Worm (Caenorhabditis elegans): Measurements from ENCODE around the gene pat-2.

The pat-2 gene

DNA sequence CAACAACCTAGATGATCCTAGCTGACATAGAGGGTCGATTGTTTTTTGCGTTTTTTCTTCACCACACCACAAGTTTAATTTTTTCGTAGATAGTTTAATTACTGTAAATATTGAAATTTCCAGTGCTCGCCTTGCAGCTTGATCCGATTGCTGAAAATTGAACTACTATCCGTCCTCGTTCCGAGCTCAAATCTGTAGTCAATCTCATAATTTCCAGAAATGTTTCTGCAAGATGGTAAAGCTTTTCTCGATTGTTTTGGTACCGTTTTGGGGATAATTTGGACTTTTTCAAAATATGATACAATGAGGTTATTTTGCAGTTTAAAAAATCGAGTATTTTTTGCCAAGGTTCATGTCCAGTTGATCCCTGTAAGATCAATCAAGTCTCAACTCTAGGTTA, 47.3 kb downstream of the pat-2 start:
- TF ChIP-seq nhr-6 (tag; optimal IDR thresholded peaks at IDR 0.05) (no peak), gmeb-1 (tag; optimal IDR thresholded peaks at IDR 0.05) (no peak), snpc-4 (tag; optimal IDR thresholded peaks at IDR 0.05) (no peak), nhr-23 (tag; optimal IDR thresholded peaks at IDR 0.05) (no peak), ztf-4 (tag; optimal IDR thresholded peaks at IDR 0.05) (no peak), peb-1 (tag; optimal IDR thresholded peaks at IDR 0.05) (no peak)

DNA sequence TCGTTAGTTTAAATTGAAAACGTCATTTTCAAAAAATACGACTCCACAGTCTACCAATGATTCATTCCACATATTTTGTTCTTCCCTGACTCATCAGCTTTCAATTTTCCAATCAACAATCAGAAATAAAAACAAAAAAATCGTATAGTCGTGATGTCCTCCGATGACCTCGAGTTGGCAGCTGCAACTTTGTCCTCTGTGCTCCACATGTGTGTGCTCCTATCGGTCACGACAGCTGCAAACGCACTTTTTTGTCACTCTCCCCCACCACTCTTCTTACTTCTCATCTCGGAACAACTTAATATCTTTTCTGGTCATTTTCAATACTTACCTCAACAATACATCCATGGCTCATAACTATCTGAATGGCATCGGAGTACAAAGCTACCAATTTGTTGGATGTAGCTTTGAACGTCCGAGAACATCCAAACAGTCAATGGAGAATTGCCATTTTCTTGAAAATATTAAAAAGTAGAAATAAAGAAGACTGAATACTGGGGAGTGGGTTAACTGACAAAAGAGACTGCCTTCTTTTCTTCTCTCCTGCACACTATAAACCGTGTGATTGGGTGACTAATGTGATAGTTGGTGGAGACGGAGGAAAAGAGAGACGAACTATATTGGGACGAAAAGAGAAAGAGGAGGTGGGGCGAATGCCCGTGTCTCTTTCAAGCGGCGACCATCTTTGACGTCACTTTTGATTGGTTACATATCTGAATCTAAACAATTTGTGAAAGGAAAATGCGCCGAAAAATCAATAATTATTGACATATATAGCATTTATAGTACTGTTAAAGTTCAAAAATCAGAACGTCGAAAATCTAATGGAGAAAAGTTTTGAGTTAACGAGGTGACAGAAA, 48.5 kb downstream of the pat-2 start:
- TF ChIP-seq Y55F3AM.14 (GFP tag; optimal IDR thresholded peaks at IDR 0.05) = no peak
- TF ChIP-seq nhr-129 (tag; optimal IDR thresholded peaks at IDR 0.05) = peak; percentile 16
- TF ChIP-seq nhr-77 (tag; optimal IDR thresholded peaks at IDR 0.05) = no peak
- no peak for TF ChIP-seq mdl-1 (tag; optimal IDR thresholded peaks at IDR 0.05)
- no peak for TF ChIP-seq snpc-4 (tag; optimal IDR thresholded peaks at IDR 0.05)
- TF ChIP-seq nhr-25 (tag; optimal IDR thresholded peaks at IDR 0.05) = peak; percentile 43
- peak; percentile 87 for TF ChIP-seq ama-1 (optimal IDR thresholded peaks at IDR 0.05)
- TF ChIP-seq lsy-2 (tag; optimal IDR thresholded peaks at IDR 0.05) = peak in 1 of 2 experiments; percentile 32
- no peak for TF ChIP-seq nhr-12 (tag; optimal IDR thresholded peaks at IDR 0.05)
- no peak for TF ChIP-seq unc-62 (GFP tag; optimal IDR thresholded peaks at IDR 0.05)
- TF ChIP-seq unc-39 (tag; optimal IDR thresholded peaks at IDR 0.05) = no peak
- TF ChIP-seq nhr-23 (tag; optimal IDR thresholded peaks at IDR 0.05) = no peak
- no peak for TF ChIP-seq ZK546.5 (tag; optimal IDR thresholded peaks at IDR 0.05)
- TF ChIP-seq aly-2 (tag; optimal IDR thresholded peaks at IDR 0.05) = no peak
- peak; percentile 23 for TF ChIP-seq lin-13 (GFP tag; optimal IDR thresholded peaks at IDR 0.05)
- TF ChIP-seq lin-11 (tag; optimal IDR thresholded peaks at IDR 0.05) = no peak
- no peak for TF ChIP-seq nhr-6 (tag; optimal IDR thresholded peaks at IDR 0.05)
- no peak for TF ChIP-seq alr-1 (tag; optimal IDR thresholded peaks at IDR 0.05)
- no peak for TF ChIP-seq lin-39 (tag; optimal IDR thresholded peaks at IDR 0.05)
- TF ChIP-seq fos-1 (tag; optimal IDR thresholded peaks at IDR 0.05) = peak; percentile 65
- no peak for TF ChIP-seq elt-1 (tag; optimal IDR thresholded peaks at IDR 0.05)
- TF ChIP-seq blmp-1 (tag; optimal IDR thresholded peaks at IDR 0.05; ENCODE audit: insufficient read depth) = peak; percentile 68
- no peak for TF ChIP-seq peb-1 (tag; optimal IDR thresholded peaks at IDR 0.05)
- peak; percentile 64 for TF ChIP-seq sma-3 (GFP tag; optimal IDR thresholded peaks at IDR 0.05)
- peak; percentile 58 for TF ChIP-seq crh-2 (tag; optimal IDR thresholded peaks at IDR 0.05)
- TF ChIP-seq sma-9 (GFP tag; optimal IDR thresholded peaks at IDR 0.05) = peak; percentile 44
- no peak for TF ChIP-seq sma-9 (tag; optimal IDR thresholded peaks at IDR 0.05)
- no peak for TF ChIP-seq zag-1 (tag; optimal IDR thresholded peaks at IDR 0.05)
- no peak for TF ChIP-seq C34F6.9 (tag; optimal IDR thresholded peaks at IDR 0.05)
- no peak for TF ChIP-seq unc-55 (GFP tag; optimal IDR thresholded peaks at IDR 0.05)
- peak; percentile 8 for TF ChIP-seq F13H6.1 (tag; optimal IDR thresholded peaks at IDR 0.05)

DNA sequence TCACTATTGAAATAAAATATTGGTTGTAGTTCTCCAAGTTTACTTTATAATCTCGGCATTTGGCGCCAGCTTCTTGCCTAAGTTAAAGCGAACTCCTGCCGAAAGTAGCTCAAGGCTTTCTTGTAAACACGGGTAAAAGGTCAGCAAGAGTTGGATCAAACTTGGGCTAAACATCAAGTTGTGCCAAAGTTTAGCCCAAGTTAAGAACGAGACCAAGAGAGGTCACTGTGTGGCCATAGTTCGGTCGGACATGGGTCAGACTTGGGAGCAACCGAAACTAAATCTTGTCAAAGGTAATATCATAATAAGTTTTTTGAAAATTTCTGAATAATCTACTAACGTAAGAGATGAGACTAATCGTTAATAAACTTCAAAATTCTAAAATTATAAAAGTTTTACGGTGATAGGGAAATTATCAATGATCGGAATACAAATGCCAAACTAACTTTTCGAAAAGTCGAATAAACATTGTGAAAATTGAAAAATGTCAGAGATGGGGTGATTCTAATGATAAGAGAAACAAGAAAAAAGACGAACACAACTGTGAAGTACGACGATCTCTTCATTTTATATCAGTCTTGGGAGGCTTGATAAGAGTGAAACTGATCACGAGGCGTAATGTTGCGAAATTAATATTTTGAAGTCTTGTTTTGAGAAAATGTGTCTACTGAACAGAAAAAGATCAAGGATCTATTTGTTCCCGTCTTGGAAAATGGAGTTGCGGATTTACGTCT, 49.4 kb downstream of the pat-2 start:
- TF ChIP-seq lsy-2 (tag; optimal IDR thresholded peaks at IDR 0.05) (peak in 1 of 2 experiments; percentile 52), sma-3 (GFP tag; optimal IDR thresholded peaks at IDR 0.05) (peak; percentile 72), blmp-1 (tag; optimal IDR thresholded peaks at IDR 0.05; ENCODE audit: insufficient read depth) (peak; percentile 59), nhr-6 (tag; optimal IDR thresholded peaks at IDR 0.05) (no peak), crh-2 (tag; optimal IDR thresholded peaks at IDR 0.05) (peak; percentile 78), nhr-129 (tag; optimal IDR thresholded peaks at IDR 0.05) (peak; percentile 45), lin-13 (GFP tag; optimal IDR thresholded peaks at IDR 0.05) (peak; percentile 3), ama-1 (optimal IDR thresholded peaks at IDR 0.05) (peak; percentile 78), nhr-25 (tag; optimal IDR thresholded peaks at IDR 0.05) (peak; percentile 45), ceh-82 (tag; optimal IDR thresholded peaks at IDR 0.05) (no peak), F13H6.1 (tag; optimal IDR thresholded peaks at IDR 0.05) (peak; percentile 11), elt-3 (tag; optimal IDR thresholded peaks at IDR 0.05) (no peak), alr-1 (tag; optimal IDR thresholded peaks at IDR 0.05) (no peak), C34F6.9 (tag; optimal IDR thresholded peaks at IDR 0.05) (peak; percentile 24), egl-27 (tag; optimal IDR thresholded peaks at IDR 0.05) (peak; percentile 31), nhr-21 (tag; optimal IDR thresholded peaks at IDR 0.05) (peak; percentile 51), gmeb-1 (tag; optimal IDR thresholded peaks at IDR 0.05) (peak; percentile 47), fos-1 (tag; optimal IDR thresholded peaks at IDR 0.05) (peak; percentile 96), skn-1 (tag; optimal IDR thresholded peaks at IDR 0.05) (peak; percentile 25), sma-9 (GFP tag; optimal IDR thresholded peaks at IDR 0.05) (peak; percentile 83), sma-9 (tag; optimal IDR thresholded peaks at IDR 0.05) (no peak), elt-1 (tag; optimal IDR thresholded peaks at IDR 0.05) (no peak), R02D3.7 (tag; optimal IDR thresholded peaks at IDR 0.05) (no peak), dmd-4 (tag; optimal IDR thresholded peaks at IDR 0.05) (no peak)
